Worm (Caenorhabditis elegans) whole organism, L3 larva: Measurements from ENCODE around the gene efl-3.

Source experiments
- R02D3.7 ChIP-seq: fragments of 150-350 bp; optimal IDR thresholded peaks from 2 replicates; lab custom pipeline; 2014; ENCODE audit warnings: missing biosample characterization, missing genetic modification characterization
- ZK546.5 ChIP-seq: sonication (generic microtip); optimal IDR thresholded peaks from 2 replicates; lab custom pipeline; 2017; ENCODE audit warnings: missing biosample characterization, missing genetic modification characterization
- ama-1 ChIP-seq: fragments of 150-350 bp; optimal IDR thresholded peaks from 2 replicates; lab custom pipeline; 2018
- ceh-16 ChIP-seq: sonication (generic microtip); optimal IDR thresholded peaks from 2 replicates; lab custom pipeline; 2017; ENCODE audit warnings: missing biosample characterization, missing genetic modification characterization
- ceh-28 ChIP-seq: fragments of 150-350 bp; optimal IDR thresholded peaks from 2 replicates; lab custom pipeline; 2014; ENCODE audit warnings: missing biosample characterization, missing genetic modification reagents, missing genetic modification characterization
- ceh-82 ChIP-seq: fragments of 150-350 bp; optimal IDR thresholded peaks from 2 replicates; lab custom pipeline; 2014; ENCODE audit warnings: missing biosample characterization, missing genetic modification characterization
- egl-5 ChIP-seq: fragments of 150-350 bp; optimal IDR thresholded peaks from 2 replicates; lab custom pipeline; 2017; ENCODE audit warnings: missing biosample characterization, missing genetic modification reagents, missing genetic modification characterization, inconsistent platforms
- elt-1 ChIP-seq: fragments of 150-350 bp; optimal IDR thresholded peaks from 2 replicates; lab custom pipeline; 2014; ENCODE audit warnings: missing biosample characterization, missing genetic modification characterization
- elt-2 ChIP-seq: sonication (generic microtip); optimal IDR thresholded peaks from 2 replicates; lab custom pipeline; 2016; ENCODE audit warnings: missing genetic modification reagents, mild to moderate bottlenecking, missing genetic modification characterization, missing compliant biosample characterization
- elt-3 ChIP-seq, 3 experiments: fragments of 150-350 bp in 1 of 3; sonication (generic microtip) in 2 of 3; optimal IDR thresholded peaks; 2 replicates in 2 of 3; 4 replicates in 1 of 3; lab custom pipeline; 2014 to 2017; ENCODE audit warnings: missing biosample characterization in 3 of 3, missing genetic modification characterization in 3 of 3
- eor-1 ChIP-seq, 2 experiments: fragments of 150-350 bp; optimal IDR thresholded peaks; 2 replicates each; lab custom pipeline; 2014 to 2018; ENCODE audit warnings: missing biosample characterization in 2 of 2, missing genetic modification characterization in 2 of 2
- fkh-10 ChIP-seq: sonication (generic microtip); optimal IDR thresholded peaks from 2 replicates; lab custom pipeline; 2017; ENCODE audit warnings: missing biosample characterization, missing genetic modification reagents, missing genetic modification characterization
- fkh-2 ChIP-seq: fragments of 150-350 bp; optimal IDR thresholded peaks from 2 replicates; lab custom pipeline; 2014; ENCODE audit warnings: missing biosample characterization, missing genetic modification reagents, missing genetic modification characterization
- fos-1 ChIP-seq: fragments of 150-350 bp; optimal IDR thresholded peaks from 2 replicates; lab custom pipeline; 2014; ENCODE audit warnings: missing biosample characterization, missing genetic modification characterization
- hmg-11 ChIP-seq: sonication (generic microtip); optimal IDR thresholded peaks from 2 replicates; lab custom pipeline; 2016; ENCODE audit warnings: missing genetic modification characterization, missing compliant biosample characterization
- jun-1 ChIP-seq: fragments of 150-350 bp; optimal IDR thresholded peaks from 2 replicates; lab custom pipeline; 2014; ENCODE audit warnings: missing biosample characterization, missing genetic modification reagents, missing genetic modification characterization
- lin-15B ChIP-seq: fragments of 150-350 bp; optimal IDR thresholded peaks from 2 replicates; lab custom pipeline; 2014; ENCODE audit warnings: missing biosample characterization, missing genetic modification characterization
- lin-39 ChIP-seq: fragments of 150-350 bp; optimal IDR thresholded peaks from 2 replicates; lab custom pipeline; 2018; ENCODE audit warnings: missing biosample characterization, missing genetic modification reagents, missing genetic modification characterization
- mdl-1 ChIP-seq: fragments of 150-350 bp; optimal IDR thresholded peaks from 2 replicates; lab custom pipeline; 2014; ENCODE audit warnings: missing biosample characterization, missing genetic modification characterization
- mml-1 ChIP-seq: fragments of 150-350 bp; sonication (generic microtip); optimal IDR thresholded peaks from 3 replicates; lab custom pipeline; 2014; ENCODE audit warnings: missing biosample characterization, missing genetic modification characterization
- nfya-1 ChIP-seq: sonication (generic microtip); optimal IDR thresholded peaks from 2 replicates; lab custom pipeline; 2017; ENCODE audit warnings: missing genetic modification characterization, mild to moderate bottlenecking, missing compliant biosample characterization, antibody characterized with exemption, moderate library complexity; ENCODE audit not compliant: insufficient read depth
- nhr-23 ChIP-seq: fragments of 150-350 bp; optimal IDR thresholded peaks from 2 replicates; lab custom pipeline; 2014; ENCODE audit warnings: missing biosample characterization, missing genetic modification reagents, missing genetic modification characterization
- nhr-237 ChIP-seq: fragments of 150-350 bp; optimal IDR thresholded peaks from 2 replicates; lab custom pipeline; 2014; ENCODE audit warnings: missing biosample characterization, missing genetic modification characterization
- nhr-28 ChIP-seq: fragments of 150-350 bp; optimal IDR thresholded peaks from 2 replicates; lab custom pipeline; 2014; ENCODE audit warnings: missing biosample characterization, missing genetic modification characterization
- nhr-43 ChIP-seq: sonication (generic microtip); optimal IDR thresholded peaks from 2 replicates; lab custom pipeline; 2016; ENCODE audit warnings: mild to moderate bottlenecking, missing genetic modification characterization, missing compliant biosample characterization; ENCODE audit not compliant: poor library complexity, severe bottlenecking
- nhr-67 ChIP-seq: fragments of 150-350 bp; optimal IDR thresholded peaks from 2 replicates; lab custom pipeline; 2014; ENCODE audit warnings: missing biosample characterization, missing genetic modification characterization
- nhr-76 ChIP-seq: fragments of 150-350 bp; sonication (generic microtip); optimal IDR thresholded peaks from 5 replicates; lab custom pipeline; 2014; ENCODE audit warnings: missing biosample characterization, missing genetic modification characterization
- pha-4 ChIP-seq: fragments of 150-350 bp; optimal IDR thresholded peaks from 2 replicates; lab custom pipeline; 2014; ENCODE audit warnings: missing biosample characterization, missing genetic modification reagents, missing genetic modification characterization
- pqm-1 ChIP-seq: fragments of 150-350 bp; optimal IDR thresholded peaks from 2 replicates; lab custom pipeline; 2017; ENCODE audit warnings: missing biosample characterization, missing genetic modification characterization, inconsistent platforms
- sea-2 ChIP-seq: fragments of 150-350 bp; sonication (generic microtip); optimal IDR thresholded peaks from 4 replicates; lab custom pipeline; 2014; ENCODE audit warnings: missing biosample characterization, missing genetic modification reagents, missing genetic modification characterization
- skn-1 ChIP-seq: fragments of 150-350 bp; optimal IDR thresholded peaks from 2 replicates; lab custom pipeline; 2014; ENCODE audit warnings: missing biosample characterization, missing genetic modification characterization
- snpc-4 ChIP-seq: fragments of 150-350 bp; optimal IDR thresholded peaks from 2 replicates; lab custom pipeline; 2014; ENCODE audit warnings: missing biosample characterization, missing genetic modification characterization
- tbx-2 ChIP-seq: sonication (generic microtip); optimal IDR thresholded peaks from 2 replicates; lab custom pipeline; 2016; ENCODE audit warnings: mild to moderate bottlenecking, missing genetic modification characterization, missing compliant biosample characterization
- unc-39 ChIP-seq: sonication (generic microtip); optimal IDR thresholded peaks from 4 replicates; lab custom pipeline; 2017; ENCODE audit warnings: missing biosample characterization, missing genetic modification characterization
- unc-62 ChIP-seq: fragments of 150-350 bp; sonication (generic microtip); optimal IDR thresholded peaks from 4 replicates; lab custom pipeline; 2014; ENCODE audit warnings: missing biosample characterization, missing genetic modification reagents, missing genetic modification characterization
- zag-1 ChIP-seq: fragments of 150-350 bp; optimal IDR thresholded peaks from 2 replicates; lab custom pipeline; 2014; ENCODE audit warnings: missing biosample characterization, missing genetic modification characterization
- ztf-4 ChIP-seq: fragments of 150-350 bp; optimal IDR thresholded peaks from 2 replicates; lab custom pipeline; 2014; ENCODE audit warnings: missing biosample characterization, missing genetic modification characterization

The efl-3 gene

DNA sequence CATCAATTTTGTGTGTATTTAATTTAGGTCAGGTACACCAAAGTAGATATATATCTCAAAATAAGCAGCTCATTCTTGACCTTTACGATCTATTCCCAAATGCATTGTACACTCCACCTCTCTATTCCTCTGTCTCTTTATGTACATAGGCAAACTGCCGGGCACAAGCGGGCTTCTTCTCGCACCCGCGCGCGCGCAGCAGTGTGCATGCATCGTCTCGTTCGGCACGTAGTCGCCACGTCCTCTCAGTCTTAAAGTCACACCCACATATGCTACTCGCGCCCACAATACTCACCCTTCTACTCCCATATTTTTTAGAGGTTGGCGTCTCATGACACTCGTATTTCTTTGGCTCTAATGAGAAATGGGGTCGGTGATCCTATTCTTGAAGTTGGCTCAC lies 39.0 kb downstream of the efl-3 start:
- TF ChIP-seq zag-1 (tag; lab: Kevin White, UChicago) (no peak), lin-39 (peak; percentile 90), fkh-10 (GFP tag; lab: Kevin White, UChicago) (no peak), pha-4 (tag; lab: Kevin White, UChicago) (peak; percentile 73), elt-3 (tag; optimal IDR thresholded peaks at IDR 0.05; lab: Kevin White, UChicago) (no peak), nhr-23 (tag; lab: Kevin White, UChicago) (no peak)
- TF ChIP-seq, all 47 proteins: peak for 2

DNA sequence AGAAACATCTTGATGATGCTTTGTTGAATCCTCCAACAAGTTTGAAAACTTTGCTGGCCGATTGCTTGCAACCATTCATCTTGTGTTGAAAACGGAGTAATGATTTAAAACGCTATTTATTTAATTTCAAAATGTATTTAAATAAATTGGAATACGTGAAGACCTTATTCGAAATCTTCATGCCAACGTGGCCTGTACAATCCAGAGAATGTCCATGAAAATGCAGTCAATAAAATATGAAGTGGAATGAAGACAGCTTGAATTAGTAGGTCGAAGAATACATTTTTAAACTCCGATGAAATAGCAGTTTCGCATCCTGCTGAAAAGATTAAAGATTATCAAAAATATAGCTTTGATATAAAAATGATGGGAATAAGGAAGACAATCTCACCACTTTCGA lies 42.0 kb downstream of the efl-3 start, which contains the start of gene F22B5.5:
F22B5.5 (minus strand) TSS at position 101 of the 400 bp plus-strand sequence.
- no peak for TF ChIP-seq mml-1 (tag; lab: Kevin White, UChicago)
- TF ChIP-seq ztf-4, result no peak
- no peak for TF ChIP-seq egl-5 (tag; lab: Kevin White, UChicago)
- no peak for TF ChIP-seq sea-2 (GFP tag; lab: Kevin White, UChicago)
- no peak for TF ChIP-seq nhr-43 (tag; lab: Kevin White, UChicago)
- no peak for TF ChIP-seq nhr-237 (tag; lab: Kevin White, UChicago)
- no peak for TF ChIP-seq elt-2 (tag; lab: Kevin White, UChicago)
- TF ChIP-seq eor-1 (tag; optimal IDR thresholded peaks at IDR 0.05; lab: Kevin White, UChicago), result no peak
- TF ChIP-seq ceh-82 (tag; lab: Kevin White, UChicago), result no peak
- TF ChIP-seq nhr-28, result no peak
- no peak for TF ChIP-seq fkh-10 (GFP tag; lab: Kevin White, UChicago)
- TF ChIP-seq nfya-1 (tag; lab: Kevin White, UChicago), result no peak
- TF ChIP-seq fkh-2 (tag; lab: Kevin White, UChicago), result no peak
- no peak for TF ChIP-seq zag-1 (tag; lab: Kevin White, UChicago)
- TF ChIP-seq skn-1, result no peak
- TF ChIP-seq unc-62 (GFP tag; lab: Kevin White, UChicago), result no peak
- no peak for TF ChIP-seq pha-4 (tag; lab: Kevin White, UChicago)
- TF ChIP-seq fos-1 (tag; lab: Kevin White, UChicago), result no peak
- TF ChIP-seq pqm-1 (tag; lab: Kevin White, UChicago), result no peak

DNA sequence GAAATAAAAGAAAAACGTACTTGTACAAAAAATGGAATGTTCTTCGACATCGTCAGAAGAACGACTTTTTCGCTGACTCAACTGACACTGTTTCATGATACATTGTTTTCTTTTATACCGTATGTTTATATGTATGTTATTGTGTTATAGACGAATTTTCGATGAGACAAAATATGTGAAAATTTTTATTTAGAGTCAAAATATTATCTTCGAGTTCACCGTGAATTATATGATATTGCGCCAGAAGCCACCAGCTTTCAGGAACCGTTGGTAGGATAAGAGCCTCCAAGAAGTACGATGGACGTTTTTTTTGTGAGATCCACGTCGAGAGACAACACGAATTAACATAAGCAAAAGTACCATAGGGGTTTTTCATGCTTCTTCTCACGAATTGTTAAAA lies 43.6 kb downstream of the efl-3 start, which contains the start of gene F22B5.6:
F22B5.6 (minus strand) TSS at position 101 of the 400 bp plus-strand sequence.
- TF ChIP-seq jun-1 (tag; lab: Kevin White, UChicago), result no peak
- no peak for TF ChIP-seq nfya-1 (tag; lab: Kevin White, UChicago)
- TF ChIP-seq nhr-67, result no peak
- no peak for TF ChIP-seq skn-1
- TF ChIP-seq mdl-1 (tag; lab: Kevin White, UChicago), result no peak
- no peak for TF ChIP-seq unc-39 (tag; lab: Kevin White, UChicago)
- no peak for TF ChIP-seq nhr-28
- no peak for TF ChIP-seq egl-5 (tag; lab: Kevin White, UChicago)
- no peak for TF ChIP-seq elt-2 (tag; lab: Kevin White, UChicago)
- TF ChIP-seq snpc-4 (tag; lab: Kevin White, UChicago), result no peak
- TF ChIP-seq lin-39, result no peak
- TF ChIP-seq, all 47 proteins: peak for 0

ce11 chrII:8456681-8457389 lies 44.4 kb downstream of the efl-3 start:
- TF ChIP-seq fkh-10 (GFP tag; lab: Kevin White, UChicago) (no peak), R02D3.7 (tag; lab: Kevin White, UChicago) (no peak), ceh-16 (tag; lab: Kevin White, UChicago) (no peak), eor-1 (tag; optimal IDR thresholded peaks at IDR 0.05; lab: Kevin White, UChicago) (no peak)

- TF ChIP-seq R02D3.7 (tag; lab: Kevin White, UChicago), result no peak
- peak; percentile 32 for TF ChIP-seq ceh-28 (tag; lab: Kevin White, UChicago)
- peak; percentile 54 for TF ChIP-seq lin-39
- no peak for TF ChIP-seq nhr-237 (tag; lab: Kevin White, UChicago)
- no peak for TF ChIP-seq elt-3 (tag; optimal IDR thresholded peaks at IDR 0.05; lab: Kevin White, UChicago)
- TF ChIP-seq lin-15B (tag; lab: Kevin White, UChicago), result peak; percentile 34
- peak; percentile 33 for TF ChIP-seq hmg-11 (tag; lab: Kevin White, UChicago)
- TF ChIP-seq nfya-1 (tag; lab: Kevin White, UChicago), result peak; percentile 39
- TF ChIP-seq nhr-76 (tag; lab: Kevin White, UChicago), result no peak
- TF ChIP-seq ZK546.5 (tag; lab: Kevin White, UChicago), result no peak
- no peak for TF ChIP-seq pqm-1 (tag; lab: Kevin White, UChicago)
- TF ChIP-seq sea-2 (GFP tag; lab: Kevin White, UChicago), result no peak
- no peak for TF ChIP-seq jun-1 (tag; lab: Kevin White, UChicago)
- no peak for TF ChIP-seq tbx-2
- no peak for TF ChIP-seq ama-1 (lab: Kevin White, UChicago)
- no peak for TF ChIP-seq ztf-4
- TF ChIP-seq pha-4 (tag; lab: Kevin White, UChicago), result peak; percentile 20
- TF ChIP-seq snpc-4 (tag; lab: Kevin White, UChicago), result no peak
- no peak for TF ChIP-seq egl-5 (tag; lab: Kevin White, UChicago)
- no peak for TF ChIP-seq fkh-2 (tag; lab: Kevin White, UChicago)
- no peak for TF ChIP-seq zag-1 (tag; lab: Kevin White, UChicago)
- TF ChIP-seq elt-1, result no peak
- TF ChIP-seq nhr-23 (tag; lab: Kevin White, UChicago), result peak; percentile 14
- TF ChIP-seq unc-62 (GFP tag; lab: Kevin White, UChicago), result no peak
- TF ChIP-seq, all 47 proteins: peak for 7
Observed at ce11 chrII:8457438-8457837, 45.0 kb downstream of the efl-3 start, which contains the start of gene zyg-9. Gene zyg-9, plus strand, starts transcription at chrII:8457818.
